Worm (Caenorhabditis elegans): ENCODE results near the gene ttbk-2.1.
"Not testable (repeated sequence)": the region's sequence is repeated elsewhere in the genome, so short reads cannot be mapped to it uniquely, and the experiment has no call there.

DNA sequence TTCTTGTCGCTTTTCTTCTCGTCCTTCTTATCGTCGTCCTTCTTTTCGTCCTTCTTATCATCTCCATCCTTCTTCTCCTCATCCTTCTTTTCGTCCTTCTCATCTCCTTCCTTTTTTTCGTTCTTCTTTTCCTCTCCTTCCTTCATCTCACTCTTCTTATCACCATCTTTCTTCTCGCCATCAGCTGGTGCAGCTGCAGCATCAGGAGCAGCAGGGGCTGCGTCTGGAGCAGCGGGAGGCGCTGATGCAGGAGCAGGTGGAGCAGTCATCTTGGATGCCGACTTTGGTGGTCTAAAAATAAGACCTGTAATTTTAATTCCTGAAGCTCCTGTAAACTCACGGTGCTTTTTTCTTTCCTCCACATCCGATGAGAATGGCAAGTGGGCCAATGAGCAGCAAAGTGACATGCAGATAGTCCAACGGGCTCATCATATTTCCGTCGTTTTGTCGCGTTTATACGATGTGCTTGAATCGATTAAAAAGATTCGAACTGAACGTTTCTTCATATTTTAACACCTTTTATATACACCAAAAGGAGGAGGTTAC is 33.1 kb upstream of the ttbk-2.1 start, which contains the start of gene cylc-1:
- TF ChIP-seq aha-1 (tag); pha-4 (tag; optimal IDR thresholded peaks at IDR 0.05); nhr-25 (tag; optimal IDR thresholded peaks at IDR 0.05; ENCODE audit: borderline replicate concordance, insufficient read depth); tra-1 (GFP tag; IDR thresholded peaks at IDR 0.05); saeg-2 (GFP tag; IDR thresholded peaks at IDR 0.05); ztf-11 (tag; optimal IDR thresholded peaks at IDR 0.05); skn-1 (tag; optimal IDR thresholded peaks at IDR 0.05); jun-1 (tag; optimal IDR thresholded peaks at IDR 0.05); hlh-30 (tag; optimal IDR thresholded peaks at IDR 0.05; ENCODE audit: insufficient read depth): not testable (repeated sequence)
- TF ChIP-seq pha-4 (GFP tag; IDR thresholded peaks at IDR 0.05): peak; percentile 29; the same call in 1 of the 2 replicates

All from whole organism, L4 larva.